Worm (Caenorhabditis elegans): ENCODE measurements around the gene ZK632.10.

DNA sequence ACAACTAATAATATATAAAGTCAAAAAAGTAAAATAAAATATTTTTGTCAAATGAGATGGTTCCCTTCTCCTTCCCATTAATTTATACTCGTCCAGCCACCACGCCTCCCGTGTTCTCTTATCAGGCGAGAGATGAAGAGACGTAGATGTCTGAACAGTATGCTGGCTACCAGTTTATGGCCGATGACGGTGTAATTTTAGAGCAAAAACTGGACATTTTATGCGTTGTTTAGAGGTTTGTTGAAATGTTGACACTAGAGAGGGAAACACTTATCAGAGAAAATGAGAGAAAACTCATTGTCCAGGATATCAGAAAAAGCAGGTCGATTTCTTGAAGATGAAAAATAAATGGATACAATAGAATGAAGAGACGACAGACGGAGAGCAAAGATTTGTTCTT lies 29.6 kb upstream of the ZK632.10 start:
- TF ChIP-seq him-1 (tag; optimal IDR thresholded peaks at IDR 0.05) (no peak), dao-5 (tag; optimal IDR thresholded peaks at IDR 0.05) (no peak), W03F9.2 (tag; optimal IDR thresholded peaks at IDR 0.05) (no peak)
